Worm (Caenorhabditis elegans) whole organism, L4 larva: Measurements from ENCODE around the gene F59B2.9.

ENCODE experiments used
- fos-1 ChIP-seq: fragments of 150-350 bp; optimal IDR thresholded peaks from 2 replicates; lab custom pipeline; 2014; ENCODE audit warnings: missing biosample characterization, missing genetic modification characterization
- lin-39 ChIP-seq: fragments of 150-350 bp; optimal IDR thresholded peaks from 2 replicates; lab custom pipeline; 2014; ENCODE audit warnings: missing biosample characterization, missing genetic modification reagents, missing genetic modification characterization
- nhr-25 ChIP-seq: sonication (generic microtip); optimal IDR thresholded peaks from 2 replicates; lab custom pipeline; 2017; ENCODE audit warnings: missing genetic modification characterization, mild to moderate bottlenecking, missing compliant biosample characterization, antibody characterized with exemption, moderate library complexity, borderline replicate concordance; ENCODE audit not compliant: insufficient read depth
- skn-1 ChIP-seq: fragments of 150-350 bp; optimal IDR thresholded peaks from 2 replicates; lab custom pipeline; 2014; ENCODE audit warnings: missing biosample characterization, missing genetic modification characterization
- snpc-1.2 ChIP-seq: fragments of 200-800 bp; sonication (Bioruptor generic); IDR thresholded peaks from 2 replicates; pipeline ENCODE4 v1.3.6; 2022; ENCODE audit warnings: missing genetic modification reagents, missing genetic modification characterization, missing compliant biosample characterization

ce11 chrIII:9010047-9010446, 2.2 kb downstream of the F59B2.9 start, which contains the start of gene F59B2.8:
- TF ChIP-seq fos-1 (no peak), lin-39 (tag; lab: Kevin White, UChicago) (no peak), snpc-1.2 (no peak), nhr-25 (no peak), skn-1 (no peak)
